Worm (Caenorhabditis elegans): ENCODE results near the gene tbg-1.
A peak's percentile ranks its signal among the peaks of the same experiment; 100 is the strongest.

Gene tbg-1

ce11 chrIII:9667591-9668265 lies 38.8 kb upstream of the tbg-1 start, which contains the start of gene C07A9.9 (continued):
- TF ChIP-seq lim-7 (GFP tag; IDR thresholded peaks at IDR 0.05) (no peak), lin-38 (GFP tag; IDR thresholded peaks at IDR 0.05) (peak; percentile 54), hmg-1.1 (GFP tag; IDR thresholded peaks at IDR 0.05) (peak; percentile 72), saeg-2 (GFP tag; IDR thresholded peaks at IDR 0.05) (no peak), nhr-48 (tag; optimal IDR thresholded peaks at IDR 0.05) (peak; percentile 80), ctbp-1 (GFP tag; IDR thresholded peaks at IDR 0.05) (peak; percentile 64), tag-97 (GFP tag; IDR thresholded peaks at IDR 0.05) (no peak), dmd-8 (GFP tag; IDR thresholded peaks at IDR 0.05) (no peak), ceh-32 (tag; optimal IDR thresholded peaks at IDR 0.05; ENCODE audit: poor library complexity) (peak; percentile 15), daf-16 (GFP tag; optimal IDR thresholded peaks at IDR 0.05) (peak in 1 of 2 experiments; percentile 35), daf-16 (tag; optimal IDR thresholded peaks at IDR 0.05) (peak; percentile 85), nhr-11 (tag; optimal IDR thresholded peaks at IDR 0.05) (peak; percentile 59), nhr-41 (GFP tag; IDR thresholded peaks at IDR 0.05) (no peak; the same call in 1 of the 2 replicates), F44E2.7 (GFP tag; IDR thresholded peaks at IDR 0.05) (no peak), aha-1 (tag) (peak; percentile 99), mxl-3 (GFP tag; optimal IDR thresholded peaks at IDR 0.05) (peak; percentile 92), lir-3 (tag; optimal IDR thresholded peaks at IDR 0.05) (no peak), lsy-2 (tag; optimal IDR thresholded peaks at IDR 0.05) (peak; percentile 44 to 64), dmd-6 (GFP tag; IDR thresholded peaks at IDR 0.05) (peak; percentile 83), rbr-2 (tag; optimal IDR thresholded peaks at IDR 0.05) (peak; percentile 79), hlh-30 (tag; optimal IDR thresholded peaks at IDR 0.05; ENCODE audit: insufficient read depth) (peak; percentile 75)

DNA sequence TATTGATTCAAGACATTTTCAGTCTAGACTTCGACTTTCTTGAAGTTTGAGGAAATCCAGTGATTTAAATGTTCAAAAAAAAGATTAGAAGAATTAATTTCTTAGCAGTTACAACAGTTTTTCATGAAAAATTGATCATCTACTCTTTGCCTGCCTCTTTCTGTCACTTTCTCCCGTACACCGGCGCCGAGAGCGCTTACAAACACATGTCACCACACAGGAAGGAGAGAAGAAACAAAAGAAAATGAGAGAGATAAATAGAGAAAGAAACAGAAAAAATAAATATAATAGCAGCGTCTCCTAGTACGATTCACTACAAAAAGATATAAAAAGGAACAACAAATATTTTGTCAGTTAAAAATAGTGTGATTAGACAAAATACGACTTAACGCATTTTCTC lies 37.7 kb upstream of the tbg-1 start:
- TF ChIP-seq nhr-25 (tag; optimal IDR thresholded peaks at IDR 0.05; ENCODE audit: borderline replicate concordance, insufficient read depth) (no peak), mdl-1 (tag; optimal IDR thresholded peaks at IDR 0.05) (peak in 1 of 2 experiments; percentile 63), dmd-6 (GFP tag; IDR thresholded peaks at IDR 0.05) (peak; percentile 6; the same call in 1 of the 2 replicates), ceh-82 (tag; optimal IDR thresholded peaks at IDR 0.05) (no peak), daf-16 (GFP tag; optimal IDR thresholded peaks at IDR 0.05) (no peak), daf-16 (tag; optimal IDR thresholded peaks at IDR 0.05) (peak; percentile 18), hlh-30 (tag; optimal IDR thresholded peaks at IDR 0.05; ENCODE audit: insufficient read depth) (peak; percentile 27), lin-38 (GFP tag; IDR thresholded peaks at IDR 0.05) (peak; percentile 4; the same call in 1 of the 2 replicates), dve-1 (tag; optimal IDR thresholded peaks at IDR 0.05; ENCODE audit: insufficient read depth) (peak; percentile 46), hmg-1.1 (GFP tag; IDR thresholded peaks at IDR 0.05) (0 out of 2 replicates have a peak, but pooled peaks have one; percentile 19), unc-62 (GFP tag; optimal IDR thresholded peaks at IDR 0.05 in 1 of 2) (peak in 1 of 2 experiments; percentile 96), unc-62 (tag; optimal IDR thresholded peaks at IDR 0.05) (no peak), pqm-1 (tag; optimal IDR thresholded peaks at IDR 0.05) (peak; percentile 18), nhr-111 (GFP tag; optimal IDR thresholded peaks at IDR 0.05) (no peak), egl-27 (tag; optimal IDR thresholded peaks at IDR 0.05) (no peak), mep-1 (tag; optimal IDR thresholded peaks at IDR 0.05) (peak; percentile 29), mes-2 (tag; optimal IDR thresholded peaks at IDR 0.05; ENCODE audit: poor library complexity, severe bottlenecking) (peak; percentile 47), aha-1 (tag) (peak; percentile 22), lin-29 (GFP tag; IDR thresholded peaks at IDR 0.05) (no peak), nhr-6 (tag; optimal IDR thresholded peaks at IDR 0.05) (peak; percentile 16), mxl-3 (GFP tag; optimal IDR thresholded peaks at IDR 0.05) (peak; percentile 57), nhr-28 (tag; optimal IDR thresholded peaks at IDR 0.05) (peak; percentile 92), nhr-76 (tag; optimal IDR thresholded peaks at IDR 0.05) (no peak)

ce11 chrIII:9666239-9666638 lies 37.3 kb upstream of the tbg-1 start:
- TF ChIP-seq nhr-42 (GFP tag; IDR thresholded peaks at IDR 0.05): 0 out of 2 replicates have a peak, but pooled peaks have one; percentile 47
- TF ChIP-seq daf-16 (GFP tag; optimal IDR thresholded peaks at IDR 0.05): no peak
- TF ChIP-seq daf-16 (tag; optimal IDR thresholded peaks at IDR 0.05): peak; percentile 59
- TF ChIP-seq hlh-30 (tag; optimal IDR thresholded peaks at IDR 0.05; ENCODE audit: insufficient read depth): peak; percentile 81
- peak; percentile 10 for TF ChIP-seq dve-1 (tag; optimal IDR thresholded peaks at IDR 0.05; ENCODE audit: insufficient read depth)
- TF ChIP-seq duxl-1 (tag; optimal IDR thresholded peaks at IDR 0.05; ENCODE audit: poor library complexity): no peak
- no peak for TF ChIP-seq mep-1 (tag; optimal IDR thresholded peaks at IDR 0.05)
- TF ChIP-seq F49E8.2 (tag; optimal IDR thresholded peaks at IDR 0.05; ENCODE audit: borderline replicate concordance): no peak
- TF ChIP-seq nhr-6 (tag; optimal IDR thresholded peaks at IDR 0.05): peak; percentile 55
- TF ChIP-seq mes-2 (tag; optimal IDR thresholded peaks at IDR 0.05; ENCODE audit: poor library complexity, severe bottlenecking): peak; percentile 35
- peak; percentile 53 for TF ChIP-seq dmd-6 (GFP tag; IDR thresholded peaks at IDR 0.05)
- 0 out of 2 replicates have a peak, but pooled peaks have one; percentile 11 for TF ChIP-seq arid-1 (GFP tag; conservative IDR thresholded peaks at IDR 0.05)
- peak; percentile 17 for TF ChIP-seq hlh-11 (tag; optimal IDR thresholded peaks at IDR 0.05)
